Fruit fly (Drosophila melanogaster): ENCODE measurements around the gene CG15580.

Gene CG15580

DNA sequence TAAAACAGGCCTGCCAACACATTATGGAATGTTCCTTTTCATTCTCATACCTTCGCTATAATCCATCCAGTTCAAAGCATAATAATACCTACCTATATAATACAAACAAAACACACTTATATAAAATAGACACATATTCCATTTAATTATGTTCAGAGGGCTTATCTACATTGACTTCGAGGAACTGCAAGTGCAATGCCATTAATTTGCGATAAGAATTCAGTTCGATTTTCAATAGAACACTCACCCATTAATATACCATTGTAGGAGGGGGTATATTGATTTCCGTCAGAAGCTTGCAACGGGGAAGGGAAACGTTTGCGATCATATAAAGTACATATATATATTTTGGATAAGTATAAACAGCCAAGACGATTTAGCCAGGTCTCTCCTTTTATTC lies 32.1 kb downstream of the CG15580 start:
- TF ChIP-seq CG8478 (optimal IDR thresholded peaks at IDR 0.05) (no peak), Dll (optimal IDR thresholded peaks at IDR 0.05) (no peak), usp (GFP tag; optimal IDR thresholded peaks at IDR 0.05) (no peak), EcR (GFP tag; optimal IDR thresholded peaks at IDR 0.05) (no peak), psq (optimal IDR thresholded peaks at IDR 0.05) (no peak), pan (optimal IDR thresholded peaks at IDR 0.05) (no peak)

DNA sequence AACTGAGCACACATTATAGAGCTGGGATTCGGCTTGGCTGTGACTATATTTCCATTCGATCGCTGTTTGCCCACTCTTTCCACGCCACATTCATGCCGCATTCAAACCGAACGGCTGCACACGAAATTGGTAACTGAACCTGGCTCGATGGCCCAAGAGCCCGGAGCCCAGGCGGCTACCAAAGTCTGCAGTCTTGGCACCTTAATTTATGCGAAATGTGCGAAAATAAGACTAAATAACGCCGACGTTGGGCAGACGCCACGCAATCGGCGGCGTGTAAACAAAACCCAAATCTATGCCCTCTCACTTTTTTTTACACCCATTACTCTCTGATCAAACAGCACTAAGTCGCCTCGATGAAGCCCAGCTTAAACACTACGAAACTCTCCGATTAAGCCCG lies 45.5 kb downstream of the CG15580 start, which contains the start of gene CG10280:
Gene CG10280, minus strand, starts transcription at position 101 of the 400 bp plus-strand sequence.
- TF ChIP-seq pan (optimal IDR thresholded peaks at IDR 0.05) (no peak), psq (optimal IDR thresholded peaks at IDR 0.05) (no peak), usp (GFP tag; optimal IDR thresholded peaks at IDR 0.05) (no peak), EcR (GFP tag; optimal IDR thresholded peaks at IDR 0.05) (no peak), CG8478 (optimal IDR thresholded peaks at IDR 0.05) (no peak), Dll (optimal IDR thresholded peaks at IDR 0.05) (no peak)

DNA sequence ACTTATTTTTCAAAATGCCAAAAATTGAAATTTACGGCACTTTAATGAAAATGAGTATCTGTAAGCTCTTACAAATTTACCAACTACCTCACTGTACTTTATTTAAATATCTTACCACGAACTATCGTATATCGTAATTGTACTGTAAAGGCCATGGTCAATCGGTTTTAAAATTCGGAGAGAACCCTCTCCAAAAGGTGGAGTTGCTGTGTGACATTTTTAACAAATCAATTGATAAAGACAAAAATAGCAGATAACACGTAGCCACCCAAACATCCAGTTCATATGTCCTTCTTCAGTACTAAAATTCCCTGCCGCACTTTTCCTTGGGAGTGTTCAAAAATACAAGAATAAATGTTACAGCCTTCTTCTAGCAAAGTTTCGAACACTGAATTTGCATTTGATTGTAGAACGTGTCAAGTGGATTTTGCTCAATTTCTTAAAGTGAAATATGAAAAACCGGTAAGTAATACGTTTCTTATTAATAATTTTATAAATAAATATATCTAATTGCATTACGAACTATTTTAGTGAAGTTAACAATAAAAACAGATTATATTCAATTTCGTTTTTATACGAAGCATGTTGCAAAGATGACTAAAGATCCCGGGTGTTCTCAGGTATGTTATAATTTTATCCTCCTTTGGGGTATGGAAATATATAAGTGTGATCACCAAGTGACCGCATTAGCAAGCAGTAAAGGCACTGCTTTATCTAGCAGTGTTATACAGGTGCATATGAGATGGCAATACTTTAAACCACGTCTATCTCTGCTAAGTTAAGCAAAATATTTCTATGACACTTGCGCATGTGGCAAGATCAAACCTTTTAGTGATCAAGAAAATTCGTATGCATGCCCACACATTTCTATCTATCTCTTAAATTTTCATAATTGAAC lies 47.6 kb downstream of the CG15580 start:
- TF ChIP-seq Dll (optimal IDR thresholded peaks at IDR 0.05) (no peak), psq (optimal IDR thresholded peaks at IDR 0.05) (no peak), CG8478 (optimal IDR thresholded peaks at IDR 0.05) (no peak), EcR (GFP tag; optimal IDR thresholded peaks at IDR 0.05) (no peak), pan (optimal IDR thresholded peaks at IDR 0.05) (no peak), usp (GFP tag; optimal IDR thresholded peaks at IDR 0.05) (no peak)

DNA sequence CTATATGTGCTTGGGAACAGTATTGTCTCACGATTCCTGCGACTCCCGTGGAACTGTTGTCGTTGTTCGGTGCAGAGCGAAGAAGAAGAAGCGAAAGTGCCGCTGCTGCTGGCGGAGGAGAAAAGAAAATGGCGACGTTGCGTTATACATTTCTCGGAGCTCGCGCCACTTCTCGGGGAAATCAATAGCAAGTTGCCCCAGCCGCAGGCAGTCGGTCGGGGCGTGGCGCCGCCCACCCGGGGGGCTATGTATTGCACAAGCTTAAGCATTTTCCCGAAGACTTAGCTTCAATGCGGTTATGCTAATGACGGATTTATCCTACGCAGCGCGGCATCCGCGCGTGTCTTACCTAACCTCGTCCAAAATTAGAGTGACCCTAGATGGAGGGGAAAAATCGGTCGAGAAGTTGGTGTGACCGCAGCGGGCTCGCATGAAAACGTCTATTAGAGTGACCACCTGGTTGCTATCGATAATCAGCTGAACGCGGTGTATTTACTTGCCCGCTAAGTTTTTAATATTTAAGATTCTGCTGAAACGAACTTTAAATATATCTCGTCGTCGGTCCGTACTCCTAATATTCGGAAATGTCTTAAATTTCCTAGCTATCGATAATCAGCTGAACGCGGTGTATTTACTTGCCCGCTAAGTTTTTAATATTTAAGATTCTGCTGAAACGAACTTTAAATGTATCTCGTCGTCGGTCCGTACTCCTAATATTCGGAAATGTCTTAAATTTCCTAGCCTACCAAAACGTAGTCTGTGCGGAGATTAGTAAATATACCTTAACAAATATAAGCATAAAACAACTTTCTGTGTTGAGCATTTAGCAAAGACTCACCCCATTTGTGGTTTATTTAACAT lies 48.9 kb downstream of the CG15580 start, which contains the start of gene Rm62:
Gene Rm62, minus strand, starts transcription at position 378 of the 861 bp plus-strand sequence.
- TF ChIP-seq Dll (optimal IDR thresholded peaks at IDR 0.05), result no peak

DNA sequence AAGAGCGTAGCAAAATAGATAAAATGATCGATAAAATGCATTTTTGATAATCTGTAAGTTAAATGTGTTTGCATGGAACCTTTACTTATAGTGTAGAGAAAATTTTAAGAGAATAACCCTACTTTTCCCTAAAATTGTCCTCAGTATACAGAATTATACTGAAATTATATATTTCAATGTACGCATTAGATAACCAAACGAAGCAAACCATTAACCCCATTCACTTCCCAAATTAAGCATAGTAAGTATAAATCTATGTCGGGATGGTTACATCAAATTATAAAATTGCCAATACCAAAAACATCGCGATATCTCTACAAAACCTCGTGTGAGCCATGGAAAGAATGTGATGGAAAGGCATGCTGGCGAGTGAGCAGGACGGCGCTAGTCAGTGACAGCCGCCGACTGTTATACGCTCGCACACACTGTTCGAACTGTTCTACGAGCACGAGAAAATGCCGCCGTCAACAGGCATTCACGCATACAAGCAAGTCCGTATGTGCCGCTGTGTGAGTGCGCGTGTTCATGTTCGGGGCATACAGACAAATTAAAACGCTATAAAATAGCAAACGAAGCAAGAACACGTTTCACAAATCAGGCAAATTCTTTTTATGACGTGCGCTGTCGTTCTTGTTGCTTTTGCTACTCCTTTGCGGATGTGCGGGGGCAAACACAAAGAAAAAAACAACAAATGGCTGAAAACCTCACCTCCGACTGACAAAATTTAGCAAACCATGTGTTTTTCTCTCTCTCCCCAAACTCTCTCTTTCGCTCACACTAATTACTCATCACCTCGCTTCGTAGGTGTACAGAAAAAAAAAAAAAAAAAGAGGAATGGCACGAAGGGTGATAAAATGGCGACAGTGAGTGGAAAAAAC lies 50.0 kb downstream of the CG15580 start:
- no peak for TF ChIP-seq pan (optimal IDR thresholded peaks at IDR 0.05)
- no peak for TF ChIP-seq Dll (optimal IDR thresholded peaks at IDR 0.05)
- TF ChIP-seq CG8478 (optimal IDR thresholded peaks at IDR 0.05), result no peak
- TF ChIP-seq EcR (GFP tag; optimal IDR thresholded peaks at IDR 0.05), result no peak
- no peak for TF ChIP-seq usp (GFP tag; optimal IDR thresholded peaks at IDR 0.05)
- no peak for TF ChIP-seq psq (optimal IDR thresholded peaks at IDR 0.05)

DNA sequence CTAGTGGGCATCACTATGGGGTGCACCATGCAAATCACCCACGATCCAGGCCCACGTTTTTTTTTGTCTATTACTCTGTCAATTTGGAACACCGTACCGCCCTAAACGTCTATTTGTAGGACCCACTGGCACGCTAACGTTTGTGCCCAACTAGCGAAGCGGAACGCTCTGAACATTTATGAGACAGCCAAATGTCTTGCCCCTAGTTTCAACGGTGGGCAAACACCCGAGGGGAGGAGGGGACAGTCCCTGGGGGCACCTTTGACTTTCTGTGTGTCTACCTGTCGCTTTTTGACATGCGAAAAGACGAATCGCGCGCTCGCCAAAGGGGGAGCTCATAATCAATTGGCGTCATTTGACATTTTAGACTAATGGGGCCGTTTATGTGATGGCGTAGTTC lies 50.7 kb downstream of the CG15580 start:
- no peak for TF ChIP-seq Dll (optimal IDR thresholded peaks at IDR 0.05)
- no peak for TF ChIP-seq CG8478 (optimal IDR thresholded peaks at IDR 0.05)
- no peak for TF ChIP-seq usp (GFP tag; optimal IDR thresholded peaks at IDR 0.05)
- TF ChIP-seq pan (optimal IDR thresholded peaks at IDR 0.05), result no peak

Measured in whole organism.